Worm (Caenorhabditis elegans) whole organism, mixed stage, embryonic: Measurements from ENCODE around the gene F45D11.7.
"Not testable (repeated sequence)": the region's sequence is repeated elsewhere in the genome, so short reads cannot be mapped to it uniquely, and the experiment has no call there.

Source experiments
- M03D4.4 ChIP-seq: sonication (generic microtip); optimal IDR thresholded peaks from 2 replicates; lab custom pipeline; 2017; ENCODE audit warnings: mild to moderate bottlenecking, missing genetic modification characterization, missing compliant biosample characterization
- bed-3 ChIP-seq: fragments of 200-800 bp; sonication (Bioruptor generic); optimal IDR thresholded peaks from 3 replicates; lab custom pipeline; 2018; ENCODE audit warnings: mild to moderate bottlenecking, missing genetic modification characterization, moderate library complexity, missing compliant biosample characterization
- ceh-39 ChIP-seq: fragments of 150-350 bp; optimal IDR thresholded peaks from 2 replicates; lab custom pipeline; 2014; ENCODE audit warnings: missing biosample characterization, missing genetic modification characterization
- ceh-43 ChIP-seq: fragments of 200-800 bp; sonication (Bioruptor generic); optimal IDR thresholded peaks from 2 replicates; lab custom pipeline; 2018; ENCODE audit warnings: mild to moderate bottlenecking, missing genetic modification characterization, moderate library complexity, missing compliant biosample characterization
- ceh-83 ChIP-seq: fragments of 200-800 bp; sonication (Bioruptor generic); optimal IDR thresholded peaks from 2 replicates; lab custom pipeline; 2018; ENCODE audit warnings: mild to moderate bottlenecking, missing genetic modification characterization, missing compliant biosample characterization
- cnd-1 ChIP-seq: fragments of 200-800 bp; sonication (Bioruptor generic); optimal IDR thresholded peaks from 2 replicates; lab custom pipeline; 2018; ENCODE audit warnings: mild to moderate bottlenecking, missing genetic modification characterization, missing compliant biosample characterization
- drap-1 ChIP-seq: fragments of 200-800 bp; sonication (Bioruptor generic); optimal IDR thresholded peaks from 3 replicates; lab custom pipeline; 2018; ENCODE audit warnings: mild to moderate bottlenecking, missing genetic modification characterization, missing compliant biosample characterization
- elt-1 ChIP-seq: sonication (generic microtip); optimal IDR thresholded peaks from 2 replicates; lab custom pipeline; 2017; ENCODE audit warnings: missing genetic modification characterization, mild to moderate bottlenecking, missing compliant biosample characterization, antibody characterized with exemption, moderate library complexity, borderline replicate concordance; ENCODE audit not compliant: insufficient read depth
- elt-3 ChIP-seq: fragments of 150-350 bp; optimal IDR thresholded peaks from 2 replicates; lab custom pipeline; 2014; ENCODE audit warnings: missing biosample characterization, missing genetic modification characterization
- flh-1 ChIP-seq: fragments of 200-800 bp; sonication (Bioruptor generic); optimal IDR thresholded peaks from 2 replicates; lab custom pipeline; 2018; ENCODE audit warnings: mild to moderate bottlenecking, missing genetic modification characterization, moderate library complexity, missing compliant biosample characterization
- ham-2 ChIP-seq: fragments of 200-800 bp; sonication (Bioruptor generic); optimal IDR thresholded peaks from 2 replicates; lab custom pipeline; 2018; ENCODE audit warnings: mild to moderate bottlenecking, missing genetic modification characterization, missing compliant biosample characterization
- hlh-1 ChIP-seq: fragments of 150-350 bp; optimal IDR thresholded peaks from 2 replicates; lab custom pipeline; 2014; ENCODE audit warnings: missing biosample characterization, missing genetic modification reagents, missing genetic modification characterization
- lin-32 ChIP-seq: fragments of 200-800 bp; sonication (Bioruptor generic); optimal IDR thresholded peaks from 2 replicates; lab custom pipeline; 2018; ENCODE audit warnings: mild to moderate bottlenecking, missing genetic modification characterization, missing compliant biosample characterization
- mab-5 ChIP-seq: fragments of 150-350 bp; optimal IDR thresholded peaks from 2 replicates; lab custom pipeline; 2014; ENCODE audit warnings: missing biosample characterization, missing genetic modification characterization
- sem-2 ChIP-seq: fragments of 200-800 bp; sonication (Bioruptor generic); optimal IDR thresholded peaks from 2 replicates; lab custom pipeline; 2018; ENCODE audit warnings: mild to moderate bottlenecking, missing genetic modification characterization, missing compliant biosample characterization
- snpc-4 ChIP-seq: fragments of 150-350 bp; optimal IDR thresholded peaks from 2 replicates; lab custom pipeline; 2014; ENCODE audit warnings: missing biosample characterization, missing genetic modification characterization
- sptf-1 ChIP-seq: sonication (generic microtip); optimal IDR thresholded peaks from 2 replicates; lab custom pipeline; 2017; ENCODE audit warnings: mild to moderate bottlenecking, missing genetic modification characterization, moderate library complexity, missing compliant biosample characterization
- tbx-8 ChIP-seq: fragments of 200-800 bp; sonication (Bioruptor generic); optimal IDR thresholded peaks from 2 replicates; lab custom pipeline; 2018; ENCODE audit warnings: mild to moderate bottlenecking, missing genetic modification characterization, moderate library complexity, missing compliant biosample characterization
- unc-120 ChIP-seq: sonication (generic microtip); optimal IDR thresholded peaks from 2 replicates; lab custom pipeline; 2017; ENCODE audit warnings: missing genetic modification characterization, missing compliant biosample characterization; ENCODE audit not compliant: poor library complexity, severe bottlenecking
- unc-39 ChIP-seq: fragments of 150-350 bp; optimal IDR thresholded peaks from 2 replicates; lab custom pipeline; 2014; ENCODE audit warnings: missing biosample characterization, missing genetic modification characterization
- unc-62 ChIP-seq: fragments of 150-350 bp; optimal IDR thresholded peaks from 2 replicates; lab custom pipeline; 2014; ENCODE audit warnings: missing biosample characterization, missing genetic modification reagents, missing genetic modification characterization
- zip-8 ChIP-seq: fragments of 150-350 bp; optimal IDR thresholded peaks from 2 replicates; lab custom pipeline; 2014; ENCODE audit warnings: missing biosample characterization, missing genetic modification characterization
- ztf-11 ChIP-seq: fragments of 150-350 bp; optimal IDR thresholded peaks from 2 replicates; lab custom pipeline; 2014; ENCODE audit warnings: missing biosample characterization, missing genetic modification characterization

F45D11.7 gene

DNA sequence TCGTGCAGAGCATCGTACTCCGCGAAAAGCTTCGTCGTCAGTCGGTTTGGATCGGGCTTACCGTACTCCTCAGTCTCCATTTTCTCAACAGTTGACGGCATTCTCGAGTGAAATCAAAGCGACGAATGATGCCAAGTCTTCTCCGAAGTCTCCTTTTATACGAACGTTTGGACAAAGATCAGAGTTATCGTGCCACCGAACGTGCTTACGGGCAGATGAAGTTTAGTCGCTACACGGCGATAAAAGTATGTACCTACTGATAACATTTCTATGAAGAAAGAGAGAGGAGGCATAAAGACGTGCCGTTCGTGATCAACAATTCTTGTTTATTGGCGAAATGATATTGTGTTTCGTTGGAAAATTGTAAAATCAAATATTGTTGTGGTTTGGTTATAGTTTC is 12.0 kb downstream of the F45D11.7 start, which contains the start of gene F45D11.14:
Gene F45D11.14, minus strand, starts transcription at position 101 of the 400 bp plus-strand sequence.
- TF ChIP-seq elt-1; tbx-8 (GFP tag; lab: Kevin White, UChicago); sem-2 (GFP tag; lab: Kevin White, UChicago): not testable (repeated sequence)

DNA sequence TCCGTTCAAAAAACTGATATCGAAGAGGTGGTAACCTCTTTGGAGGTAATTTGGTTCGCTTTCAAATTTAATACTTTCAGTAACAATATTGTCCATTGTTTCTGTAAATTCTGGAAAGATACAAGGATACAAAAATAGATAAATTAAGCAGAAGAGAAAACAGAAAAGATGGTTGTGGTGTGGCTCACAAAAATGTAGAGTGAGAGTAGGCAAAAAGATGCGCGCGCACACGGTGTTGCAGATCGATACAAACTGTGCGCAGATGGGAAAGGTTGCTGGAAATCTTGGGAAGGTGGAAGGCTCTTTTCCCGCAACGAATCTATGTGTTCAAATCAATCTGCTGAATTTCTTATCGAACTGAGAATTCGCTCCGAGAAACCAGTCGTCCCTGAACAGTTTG is 30.4 kb downstream of the F45D11.7 start, which contains the start of gene btb-11:
Gene btb-11, minus strand, starts transcription at position 101 of the 400 bp plus-strand sequence.
- not testable (repeated sequence) for TF ChIP-seq hlh-1, mab-5, sptf-1 (tag; lab: Kevin White, UChicago)

DNA sequence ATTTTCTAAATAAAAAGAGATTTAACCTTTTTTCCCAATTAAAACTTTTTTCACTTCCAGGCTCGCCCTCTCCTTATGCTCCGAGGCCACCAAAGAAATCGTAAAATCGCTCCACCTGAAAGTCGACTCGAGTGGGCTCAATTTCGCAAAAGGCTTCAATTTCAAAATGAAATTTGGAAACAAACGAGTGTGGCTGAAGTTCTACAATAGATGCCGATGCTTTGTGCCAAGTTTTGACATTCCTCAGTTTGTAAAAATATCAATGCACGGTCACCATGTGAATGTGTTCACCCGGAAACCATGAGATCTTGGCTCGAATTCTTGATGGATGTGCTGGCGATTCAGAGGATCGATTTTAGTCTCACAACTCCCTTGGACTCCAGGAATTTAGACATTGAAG is 32.3 kb downstream of the F45D11.7 start, which contains the start of gene M01D1.12:
Gene M01D1.12, plus strand, starts transcription at position 301 of the 400 bp plus-strand sequence.
- TF ChIP-seq ztf-11 (no peak), bed-3 (no peak), flh-1 (GFP tag; lab: Kevin White, UChicago) (no peak)
- TF ChIP-seq, all 35 proteins: peak for 0

DNA sequence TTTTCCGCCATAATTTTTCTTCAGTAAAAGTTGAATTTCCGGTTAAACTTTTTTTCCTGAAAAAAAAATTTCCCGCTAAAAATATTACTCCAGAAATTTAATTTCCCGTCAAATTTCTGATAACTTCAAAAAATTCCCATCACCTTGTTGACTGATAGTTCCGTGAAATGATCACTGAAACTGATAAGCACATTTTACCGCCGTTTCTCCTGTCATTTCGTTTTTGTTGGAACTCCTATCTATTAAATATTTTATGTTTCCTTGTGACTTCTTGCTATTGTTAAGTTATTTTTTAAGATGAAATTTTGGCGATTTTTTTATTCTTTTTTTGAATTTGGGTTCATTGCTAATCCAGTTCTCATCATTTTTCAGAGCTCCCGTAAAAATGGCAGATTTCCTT is 34.3 kb downstream of the F45D11.7 start, which contains the start of gene math-34:
Gene math-34, plus strand, starts transcription at position 371 of the 400 bp plus-strand sequence.
- TF ChIP-seq zip-8 (tag; lab: Kevin White, UChicago) (no peak), lin-32 (no peak), drap-1 (GFP tag; lab: Kevin White, UChicago) (no peak)
- TF ChIP-seq, all 35 proteins: peak for 0

DNA sequence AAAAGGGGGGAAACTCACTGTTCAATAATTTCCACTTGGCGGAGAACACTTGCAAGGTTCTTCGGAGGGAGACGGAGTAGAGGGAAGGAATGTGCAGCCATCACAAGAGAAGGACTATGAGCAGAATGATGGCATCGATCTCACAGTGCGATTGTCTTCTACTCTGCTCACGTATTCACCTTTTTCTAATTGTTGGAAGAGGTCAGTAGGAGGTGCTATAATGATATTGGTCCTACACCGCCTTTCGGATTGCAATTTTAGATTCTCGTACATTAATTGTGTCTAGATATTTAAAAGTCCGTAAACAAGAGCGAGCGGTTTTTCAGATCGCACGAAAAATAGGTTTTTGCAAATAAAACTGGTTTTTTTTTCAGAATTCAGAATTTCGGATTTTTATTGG is 46.1 kb downstream of the F45D11.7 start, which contains the start of gene fbxb-39:
Gene fbxb-39, minus strand, starts transcription at position 101 of the 400 bp plus-strand sequence.
- TF ChIP-seq mab-5 (tag; lab: Kevin White, UChicago) (no peak), ceh-43 (GFP tag; lab: Kevin White, UChicago) (no peak), tbx-8 (GFP tag; lab: Kevin White, UChicago) (no peak), bed-3 (no peak), drap-1 (GFP tag; lab: Kevin White, UChicago) (no peak), ham-2 (no peak), unc-39 (tag; lab: Kevin White, UChicago) (no peak), elt-1 (no peak), flh-1 (GFP tag; lab: Kevin White, UChicago) (no peak), unc-120 (tag; lab: Kevin White, UChicago) (no peak), ztf-11 (no peak), ceh-83 (GFP tag; lab: Kevin White, UChicago) (no peak), elt-3 (tag; lab: Kevin White, UChicago) (no peak), ceh-39 (tag; lab: Kevin White, UChicago) (no peak), unc-62 (no peak), M03D4.4 (tag; lab: Kevin White, UChicago) (no peak)

DNA sequence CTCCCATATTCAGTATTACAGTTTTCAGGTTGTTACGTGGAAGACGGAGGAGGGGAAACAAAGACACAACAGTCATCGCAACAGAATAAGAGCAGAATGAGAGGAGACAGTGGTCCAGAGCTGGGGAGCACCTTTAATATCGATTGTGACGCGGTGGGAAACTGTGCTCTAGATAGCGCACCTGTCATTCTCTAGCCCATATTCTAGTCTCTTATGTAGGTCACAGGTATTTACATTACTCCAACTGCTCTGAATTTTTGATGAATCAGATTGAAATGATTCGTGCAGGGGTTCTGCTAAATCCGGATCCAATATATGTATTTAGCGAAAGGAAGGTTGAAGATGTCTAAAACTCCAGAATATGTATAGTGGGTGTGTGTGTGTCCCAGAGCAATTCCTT is 47.9 kb downstream of the F45D11.7 start, which contains the start of gene fbxb-41:
Gene fbxb-41, minus strand, starts transcription at position 101 of the 400 bp plus-strand sequence.
- TF ChIP-seq hlh-1 (tag; lab: Kevin White, UChicago) (peak; percentile 4), zip-8 (tag; lab: Kevin White, UChicago) (no peak), ceh-39 (tag; lab: Kevin White, UChicago) (peak; percentile 53), tbx-8 (GFP tag; lab: Kevin White, UChicago) (no peak), unc-39 (tag; lab: Kevin White, UChicago) (no peak), elt-3 (tag; lab: Kevin White, UChicago) (no peak), cnd-1 (no peak), snpc-4 (tag; lab: Kevin White, UChicago) (no peak)

DNA sequence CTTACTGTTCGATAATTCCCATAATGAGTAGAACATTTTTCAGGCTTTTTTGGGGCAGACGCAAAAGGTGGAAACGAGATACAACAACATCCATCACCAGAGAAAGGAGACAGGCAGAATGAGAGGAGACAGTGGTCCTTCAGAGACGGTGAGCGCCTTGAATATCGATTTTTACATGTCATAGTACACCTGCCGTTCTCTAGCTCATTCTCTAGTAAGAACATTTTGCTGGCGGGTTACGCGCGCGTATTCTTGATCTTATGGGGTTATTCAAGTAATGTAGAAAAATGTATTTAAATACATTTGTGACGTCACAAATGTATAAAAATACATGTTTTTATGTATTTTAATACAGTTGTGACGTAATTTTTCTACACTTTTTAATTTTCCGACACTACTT is 49.6 kb downstream of the F45D11.7 start, which contains the start of gene fbxb-45:
Gene fbxb-45, minus strand, starts transcription at position 101 of the 400 bp plus-strand sequence.
- TF ChIP-seq zip-8 (tag; lab: Kevin White, UChicago): peak; percentile 84
